Worm (Caenorhabditis elegans) whole organism, dauer: ENCODE measurements around the gene hmgs-1.

Source experiments
- unc-62 ChIP-seq: sonication (generic microtip); optimal IDR thresholded peaks from 2 replicates; lab custom pipeline; 2017; ENCODE audit warnings: missing biosample characterization, missing genetic modification reagents, missing genetic modification characterization

The hmgs-1 gene

DNA sequence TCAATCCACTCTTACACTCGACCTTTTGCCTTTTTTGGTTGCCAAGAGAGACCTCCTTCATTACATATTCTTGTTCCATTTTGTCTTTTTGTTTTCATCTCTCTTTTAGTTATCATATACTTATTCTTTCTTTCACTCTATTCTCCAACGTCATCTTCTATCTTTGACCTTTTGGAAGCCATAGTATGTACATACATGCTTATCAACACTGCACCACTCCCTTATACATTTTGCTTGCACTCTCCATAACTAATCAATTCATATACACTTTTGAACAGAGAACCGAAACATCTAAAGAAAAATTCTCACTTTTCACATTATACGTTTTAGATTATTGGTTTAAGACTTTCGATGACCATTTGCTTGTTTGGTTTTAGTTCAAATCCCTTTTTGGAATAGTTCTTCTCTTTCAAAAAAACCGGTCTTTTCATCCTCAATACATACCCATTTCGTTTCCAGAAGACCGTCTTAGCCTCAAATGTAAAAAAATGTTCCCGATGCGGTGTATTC lies 30.3 kb downstream of the hmgs-1 start, which contains the start of gene hex-2:
Gene hex-2, plus strand, starts transcription at position 460 of the 510 bp plus-strand sequence.
- TF ChIP-seq unc-62 (GFP tag; lab: Kevin White, UChicago): no peak

ce11 chrV:5651905-5652304 lies 32.5 kb downstream of the hmgs-1 start:
- no peak for TF ChIP-seq unc-62 (GFP tag; lab: Kevin White, UChicago)

DNA sequence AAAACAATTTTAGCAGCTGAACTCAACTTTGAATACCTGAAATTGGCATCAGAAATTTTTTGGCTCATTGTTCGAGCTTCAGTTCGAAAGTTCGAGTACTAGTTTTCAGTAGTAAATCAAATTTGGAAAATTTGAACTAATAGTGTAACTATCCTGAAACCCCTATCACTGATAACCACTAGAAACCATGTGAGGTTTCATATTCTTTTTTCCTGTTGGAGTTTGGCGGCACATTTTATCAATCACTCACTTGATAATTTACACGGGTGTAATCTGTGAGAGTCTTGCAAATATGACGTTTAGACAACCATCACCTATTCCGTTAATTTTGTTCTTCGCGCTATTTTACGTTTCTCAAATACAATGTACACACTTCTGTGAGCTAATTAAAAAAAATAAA lies 37.0 kb downstream of the hmgs-1 start, which contains the start of gene C14C11.4:
Gene C14C11.4, plus strand, starts transcription at position 252 of the 400 bp plus-strand sequence.
- no peak for TF ChIP-seq unc-62 (GFP tag; lab: Kevin White, UChicago)

DNA sequence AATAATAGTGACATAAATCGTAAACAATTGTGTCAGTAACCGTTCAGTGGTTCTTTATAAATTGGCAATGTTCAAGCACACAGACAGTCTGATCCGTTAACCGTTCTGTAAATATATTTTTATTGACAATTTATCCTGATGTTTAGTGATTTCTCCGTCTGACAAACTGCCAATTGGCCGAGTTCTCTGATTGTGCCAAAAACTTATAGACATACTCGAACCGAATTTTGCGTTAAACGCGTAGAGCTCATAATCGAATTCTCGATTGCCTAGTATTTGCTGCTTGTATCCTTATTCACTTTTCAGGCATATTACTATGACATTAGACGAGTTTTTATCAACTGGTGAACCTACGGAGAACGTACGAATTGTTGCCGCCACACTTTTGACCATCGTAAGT lies 40.2 kb downstream of the hmgs-1 start, which contains the start of gene srx-117:
Gene srx-117, plus strand, starts transcription at position 301 of the 400 bp plus-strand sequence.
- no peak for TF ChIP-seq unc-62 (GFP tag; lab: Kevin White, UChicago)

DNA sequence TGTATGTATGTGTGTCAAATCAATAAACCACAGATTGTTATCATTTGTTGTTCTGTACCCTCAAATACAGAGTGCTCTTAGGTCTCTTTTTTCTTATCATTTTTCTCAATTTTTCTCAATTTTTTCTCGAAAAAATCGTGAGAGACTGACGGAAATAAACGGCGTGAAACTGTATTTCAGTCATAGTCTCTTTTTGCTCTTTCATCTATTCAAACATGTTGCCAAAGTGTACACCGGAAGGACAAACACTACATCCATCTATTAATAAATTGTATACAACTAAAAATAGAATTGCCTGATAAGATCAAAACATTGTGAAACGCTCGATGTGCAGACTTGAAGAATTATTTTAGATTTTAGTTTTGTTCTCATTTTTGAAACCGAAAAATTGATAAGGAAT lies 49.9 kb downstream of the hmgs-1 start:
- no peak for TF ChIP-seq unc-62 (GFP tag; lab: Kevin White, UChicago)
